Fruit fly (Drosophila melanogaster) whole organism: ENCODE measurements around the gene CG13310.

Experiments used
- CG8478 ChIP-seq: fragments of >200 bp; optimal IDR thresholded peaks from 2 replicates; lab custom pipeline; 2018; ENCODE audit warnings: inconsistent platforms
- Dll ChIP-seq: fragments of >200 bp; optimal IDR thresholded peaks from 2 replicates; lab custom pipeline; 2017
- pan ChIP-seq: fragments of >200 bp; optimal IDR thresholded peaks from 2 replicates; lab custom pipeline; 2017
- psq ChIP-seq: fragments of >200 bp; optimal IDR thresholded peaks from 2 replicates; lab custom pipeline; 2017
- usp ChIP-seq: fragments of >200 bp; optimal IDR thresholded peaks from 2 replicates; lab custom pipeline; 2017; ENCODE audit warnings: missing biosample characterization, missing genetic modification characterization, mixed read lengths

- no peak for TF ChIP-seq usp (GFP tag; lab: Kevin White, UChicago)
- TF ChIP-seq psq (lab: Kevin White, UChicago): no peak
- TF ChIP-seq Dll (lab: Kevin White, UChicago): no peak
- no peak for TF ChIP-seq pan
- no peak for TF ChIP-seq CG8478
Observed at dm6 chr3L:8798129-8798528, 2.2 kb downstream of the CG13310 start.
